Worm (Caenorhabditis elegans) whole organism, L3 larva: ENCODE results near the gene nhr-181.

Experiments
- ZK546.5 ChIP-seq: sonication (generic microtip); optimal IDR thresholded peaks from 2 replicates; lab custom pipeline; 2017; ENCODE audit warnings: missing biosample characterization, missing genetic modification characterization
- aly-2 ChIP-seq: fragments of 150-350 bp; optimal IDR thresholded peaks from 2 replicates; lab custom pipeline; 2014; ENCODE audit warnings: missing biosample characterization, missing genetic modification characterization
- ama-1 ChIP-seq: fragments of 150-350 bp; optimal IDR thresholded peaks from 2 replicates; lab custom pipeline; 2018
- ceh-16 ChIP-seq: sonication (generic microtip); optimal IDR thresholded peaks from 2 replicates; lab custom pipeline; 2017; ENCODE audit warnings: missing biosample characterization, missing genetic modification characterization
- ceh-28 ChIP-seq: fragments of 150-350 bp; optimal IDR thresholded peaks from 2 replicates; lab custom pipeline; 2014; ENCODE audit warnings: missing biosample characterization, missing genetic modification reagents, missing genetic modification characterization
- ceh-82 ChIP-seq: fragments of 150-350 bp; optimal IDR thresholded peaks from 2 replicates; lab custom pipeline; 2014; ENCODE audit warnings: missing biosample characterization, missing genetic modification characterization
- daf-12 ChIP-seq: fragments of 150-350 bp; optimal IDR thresholded peaks from 2 replicates; lab custom pipeline; 2014; ENCODE audit warnings: missing biosample characterization, missing genetic modification reagents, missing genetic modification characterization
- egl-27 ChIP-seq: sonication (generic microtip); optimal IDR thresholded peaks from 4 replicates; lab custom pipeline; 2017; ENCODE audit warnings: missing biosample characterization, missing genetic modification reagents, missing genetic modification characterization
- egl-5 ChIP-seq: fragments of 150-350 bp; optimal IDR thresholded peaks from 2 replicates; lab custom pipeline; 2017; ENCODE audit warnings: missing biosample characterization, missing genetic modification reagents, missing genetic modification characterization, inconsistent platforms
- elt-1 ChIP-seq: fragments of 150-350 bp; optimal IDR thresholded peaks from 2 replicates; lab custom pipeline; 2014; ENCODE audit warnings: missing biosample characterization, missing genetic modification characterization
- elt-2 ChIP-seq: sonication (generic microtip); optimal IDR thresholded peaks from 2 replicates; lab custom pipeline; 2016; ENCODE audit warnings: missing genetic modification reagents, mild to moderate bottlenecking, missing genetic modification characterization, missing compliant biosample characterization
- elt-3 ChIP-seq, 3 experiments: fragments of 150-350 bp in 1 of 3; sonication (generic microtip) in 2 of 3; optimal IDR thresholded peaks; 2 replicates in 2 of 3; 4 replicates in 1 of 3; lab custom pipeline; 2014 to 2017; ENCODE audit warnings: missing biosample characterization in 3 of 3, missing genetic modification characterization in 3 of 3
- eor-1 ChIP-seq, 2 experiments: fragments of 150-350 bp; optimal IDR thresholded peaks; 2 replicates each; lab custom pipeline; 2014 to 2018; ENCODE audit warnings: missing biosample characterization in 2 of 2, missing genetic modification characterization in 2 of 2
- fkh-10 ChIP-seq: sonication (generic microtip); optimal IDR thresholded peaks from 2 replicates; lab custom pipeline; 2017; ENCODE audit warnings: missing biosample characterization, missing genetic modification reagents, missing genetic modification characterization
- jun-1 ChIP-seq: fragments of 150-350 bp; optimal IDR thresholded peaks from 2 replicates; lab custom pipeline; 2014; ENCODE audit warnings: missing biosample characterization, missing genetic modification reagents, missing genetic modification characterization
- lin-15B ChIP-seq: fragments of 150-350 bp; optimal IDR thresholded peaks from 2 replicates; lab custom pipeline; 2014; ENCODE audit warnings: missing biosample characterization, missing genetic modification characterization
- lin-39 ChIP-seq: fragments of 150-350 bp; optimal IDR thresholded peaks from 2 replicates; lab custom pipeline; 2018; ENCODE audit warnings: missing biosample characterization, missing genetic modification reagents, missing genetic modification characterization
- lsy-12 ChIP-seq: sonication (generic microtip); optimal IDR thresholded peaks from 2 replicates; lab custom pipeline; 2016; ENCODE audit warnings: mild to moderate bottlenecking, missing genetic modification characterization, missing compliant biosample characterization
- mdl-1 ChIP-seq: fragments of 150-350 bp; optimal IDR thresholded peaks from 2 replicates; lab custom pipeline; 2014; ENCODE audit warnings: missing biosample characterization, missing genetic modification characterization
- mml-1 ChIP-seq: fragments of 150-350 bp; sonication (generic microtip); optimal IDR thresholded peaks from 3 replicates; lab custom pipeline; 2014; ENCODE audit warnings: missing biosample characterization, missing genetic modification characterization
- nfya-1 ChIP-seq: sonication (generic microtip); optimal IDR thresholded peaks from 2 replicates; lab custom pipeline; 2017; ENCODE audit warnings: missing genetic modification characterization, mild to moderate bottlenecking, missing compliant biosample characterization, antibody characterized with exemption, moderate library complexity; ENCODE audit not compliant: insufficient read depth
- nhr-12 ChIP-seq: fragments of 150-350 bp; optimal IDR thresholded peaks from 2 replicates; lab custom pipeline; 2014; ENCODE audit warnings: missing biosample characterization, missing genetic modification characterization
- nhr-23 ChIP-seq: fragments of 150-350 bp; optimal IDR thresholded peaks from 2 replicates; lab custom pipeline; 2014; ENCODE audit warnings: missing biosample characterization, missing genetic modification reagents, missing genetic modification characterization
- nhr-237 ChIP-seq: fragments of 150-350 bp; optimal IDR thresholded peaks from 2 replicates; lab custom pipeline; 2014; ENCODE audit warnings: missing biosample characterization, missing genetic modification characterization
- nhr-25 ChIP-seq: sonication (generic microtip); optimal IDR thresholded peaks from 2 replicates; lab custom pipeline; 2017; ENCODE audit warnings: missing biosample characterization, missing genetic modification characterization
- nhr-28 ChIP-seq: fragments of 150-350 bp; optimal IDR thresholded peaks from 2 replicates; lab custom pipeline; 2014; ENCODE audit warnings: missing biosample characterization, missing genetic modification characterization
- nhr-43 ChIP-seq: sonication (generic microtip); optimal IDR thresholded peaks from 2 replicates; lab custom pipeline; 2016; ENCODE audit warnings: mild to moderate bottlenecking, missing genetic modification characterization, missing compliant biosample characterization; ENCODE audit not compliant: poor library complexity, severe bottlenecking
- nhr-67 ChIP-seq: fragments of 150-350 bp; optimal IDR thresholded peaks from 2 replicates; lab custom pipeline; 2014; ENCODE audit warnings: missing biosample characterization, missing genetic modification characterization
- nhr-76 ChIP-seq: fragments of 150-350 bp; sonication (generic microtip); optimal IDR thresholded peaks from 5 replicates; lab custom pipeline; 2014; ENCODE audit warnings: missing biosample characterization, missing genetic modification characterization
- nhr-77 ChIP-seq: fragments of 150-350 bp; optimal IDR thresholded peaks from 2 replicates; lab custom pipeline; 2014; ENCODE audit warnings: missing biosample characterization, missing genetic modification characterization
- pha-4 ChIP-seq: fragments of 150-350 bp; optimal IDR thresholded peaks from 2 replicates; lab custom pipeline; 2014; ENCODE audit warnings: missing biosample characterization, missing genetic modification reagents, missing genetic modification characterization
- pqm-1 ChIP-seq: fragments of 150-350 bp; optimal IDR thresholded peaks from 2 replicates; lab custom pipeline; 2017; ENCODE audit warnings: missing biosample characterization, missing genetic modification characterization, inconsistent platforms
- skn-1 ChIP-seq: fragments of 150-350 bp; optimal IDR thresholded peaks from 2 replicates; lab custom pipeline; 2014; ENCODE audit warnings: missing biosample characterization, missing genetic modification characterization
- tbx-2 ChIP-seq: sonication (generic microtip); optimal IDR thresholded peaks from 2 replicates; lab custom pipeline; 2016; ENCODE audit warnings: mild to moderate bottlenecking, missing genetic modification characterization, missing compliant biosample characterization
- unc-39 ChIP-seq: sonication (generic microtip); optimal IDR thresholded peaks from 4 replicates; lab custom pipeline; 2017; ENCODE audit warnings: missing biosample characterization, missing genetic modification characterization
- unc-62 ChIP-seq: fragments of 150-350 bp; sonication (generic microtip); optimal IDR thresholded peaks from 4 replicates; lab custom pipeline; 2014; ENCODE audit warnings: missing biosample characterization, missing genetic modification reagents, missing genetic modification characterization
- zag-1 ChIP-seq: fragments of 150-350 bp; optimal IDR thresholded peaks from 2 replicates; lab custom pipeline; 2014; ENCODE audit warnings: missing biosample characterization, missing genetic modification characterization
- ztf-4 ChIP-seq: fragments of 150-350 bp; optimal IDR thresholded peaks from 2 replicates; lab custom pipeline; 2014; ENCODE audit warnings: missing biosample characterization, missing genetic modification characterization

Gene nhr-181

ce11 chrV:4129604-4130003, 34.8 kb downstream of the nhr-181 start, which contains the start of gene phat-4:
Gene phat-4, plus strand, starts transcription at chrV:4129904.
- TF ChIP-seq zag-1 (tag; lab: Kevin White, UChicago) (no peak), nhr-67 (tag; lab: Kevin White, UChicago) (no peak), skn-1 (no peak), nhr-237 (no peak), jun-1 (no peak), mml-1 (tag; lab: Kevin White, UChicago) (no peak), eor-1 (tag; optimal IDR thresholded peaks at IDR 0.05; lab: Kevin White, UChicago) (no peak), daf-12 (tag; lab: Kevin White, UChicago) (no peak), fkh-10 (GFP tag; lab: Kevin White, UChicago) (no peak), ZK546.5 (tag; lab: Kevin White, UChicago) (no peak)

ce11 chrV:4131471-4131939, 36.7 kb downstream of the nhr-181 start, which contains the start of gene nhr-57:
Gene nhr-57, plus strand, starts transcription at chrV:4131889.
- TF ChIP-seq pha-4 (tag; lab: Kevin White, UChicago) (peak; percentile 98), tbx-2 (tag; lab: Kevin White, UChicago) (no peak), nhr-25 (tag; lab: Kevin White, UChicago) (peak; percentile 77), nfya-1 (tag; lab: Kevin White, UChicago) (no peak), pqm-1 (tag; lab: Kevin White, UChicago) (peak; percentile 74), elt-2 (tag; lab: Kevin White, UChicago) (peak; percentile 82), daf-12 (tag; lab: Kevin White, UChicago) (no peak), skn-1 (peak; percentile 84), elt-1 (tag; lab: Kevin White, UChicago) (no peak), aly-2 (tag; lab: Kevin White, UChicago) (no peak), nhr-77 (tag; lab: Kevin White, UChicago) (no peak), nhr-43 (tag; lab: Kevin White, UChicago) (peak; percentile 81), ceh-16 (tag; lab: Kevin White, UChicago) (no peak), nhr-76 (tag; lab: Kevin White, UChicago) (no peak), mdl-1 (tag; lab: Kevin White, UChicago) (peak; percentile 28), egl-5 (peak; percentile 65), elt-3 (tag; optimal IDR thresholded peaks at IDR 0.05; lab: Kevin White, UChicago) (peak in 1 of 3 experiments; percentile 42), nhr-28 (tag; lab: Kevin White, UChicago) (no peak), ama-1 (peak; percentile 26), lin-15B (no peak), nhr-23 (peak; percentile 67), ceh-28 (tag; lab: Kevin White, UChicago) (peak; percentile 73), unc-39 (tag; lab: Kevin White, UChicago) (no peak), ceh-82 (no peak), lin-39 (tag; lab: Kevin White, UChicago) (peak; percentile 53)
- TF ChIP-seq, all 47 proteins: peak for 13

ce11 chrV:4134728-4135127, 39.9 kb downstream of the nhr-181 start, which contains the start of gene lgc-1:
Gene lgc-1, plus strand, starts transcription at chrV:4135028.
- no peak for TF ChIP-seq ceh-16 (tag; lab: Kevin White, UChicago)
- no peak for TF ChIP-seq aly-2 (tag; lab: Kevin White, UChicago)
- no peak for TF ChIP-seq ztf-4 (tag; lab: Kevin White, UChicago)
- TF ChIP-seq unc-62: no peak
- no peak for TF ChIP-seq lin-39 (tag; lab: Kevin White, UChicago)
- TF ChIP-seq pqm-1 (tag; lab: Kevin White, UChicago): no peak
- TF ChIP-seq lin-15B: no peak
- no peak for TF ChIP-seq mml-1 (tag; lab: Kevin White, UChicago)

DNA sequence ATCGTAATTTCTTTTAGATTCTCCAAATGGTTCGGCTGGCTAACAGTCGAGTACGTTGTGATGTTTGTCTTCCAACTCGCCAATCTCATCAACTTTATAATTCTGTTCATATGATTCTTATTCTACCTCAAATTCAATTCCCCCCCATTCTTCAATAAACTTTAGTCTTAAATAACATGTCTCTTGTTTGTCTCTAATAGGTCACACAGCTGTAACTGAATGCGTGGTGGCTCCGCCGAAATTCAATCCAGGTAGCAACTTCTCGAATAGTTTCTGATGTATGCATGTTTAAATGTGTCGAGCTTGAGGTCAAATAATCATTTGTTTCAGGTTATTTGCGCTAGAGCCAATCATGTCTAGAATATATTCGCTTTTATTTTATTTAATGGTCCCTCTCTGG, 43.8 kb downstream of the nhr-181 start, which contains the start of gene lgc-29:
TSS of gene lgc-29 (plus strand) at position 301 of the 400 bp plus-strand sequence.
- TF ChIP-seq nhr-12 (tag; lab: Kevin White, UChicago) (no peak), ama-1 (no peak), skn-1 (no peak), nhr-43 (tag; lab: Kevin White, UChicago) (no peak), ZK546.5 (tag; lab: Kevin White, UChicago) (no peak), ceh-82 (no peak), elt-3 (tag; optimal IDR thresholded peaks at IDR 0.05; lab: Kevin White, UChicago) (no peak), lsy-12 (tag; lab: Kevin White, UChicago) (no peak), egl-27 (tag; lab: Kevin White, UChicago) (no peak), daf-12 (tag; lab: Kevin White, UChicago) (no peak), nhr-25 (tag; lab: Kevin White, UChicago) (no peak), aly-2 (tag; lab: Kevin White, UChicago) (no peak), egl-5 (no peak), unc-39 (tag; lab: Kevin White, UChicago) (no peak), eor-1 (tag; optimal IDR thresholded peaks at IDR 0.05; lab: Kevin White, UChicago) (no peak), mml-1 (tag; lab: Kevin White, UChicago) (no peak), nhr-67 (tag; lab: Kevin White, UChicago) (no peak), fkh-10 (GFP tag; lab: Kevin White, UChicago) (no peak), elt-2 (tag; lab: Kevin White, UChicago) (no peak), ceh-16 (tag; lab: Kevin White, UChicago) (no peak)
